Worm (Caenorhabditis elegans) whole organism, young adult: ENCODE results near the gene Y69E1A.4.

Source experiments
- B0019.2 ChIP-seq: fragments of 200-800 bp; sonication (Bioruptor generic); conservative IDR thresholded peaks from 2 replicates; pipeline ENCODE4 v1.3.6; 2022; ENCODE audit warnings: missing genetic modification reagents, missing genetic modification characterization, missing compliant biosample characterization
- C06A6.2 ChIP-seq: fragments of 200-800 bp; sonication (Bioruptor generic); conservative IDR thresholded peaks from 2 replicates; pipeline ENCODE4 v1.3.6; 2022; ENCODE audit warnings: missing genetic modification characterization, missing compliant biosample characterization
- F23B12.7 ChIP-seq: sonication (generic microtip); optimal IDR thresholded peaks from 2 replicates; lab custom pipeline; 2017; ENCODE audit warnings: missing genetic modification characterization, mild to moderate bottlenecking, missing compliant biosample characterization, antibody characterized with exemption, moderate library complexity; ENCODE audit not compliant: insufficient read depth
- F33H1.4 ChIP-seq: fragments of 200-800 bp; sonication (Bioruptor generic); IDR thresholded peaks from 2 replicates; pipeline ENCODE4 v1.3.6; 2022; ENCODE audit warnings: missing genetic modification reagents, missing genetic modification characterization, missing compliant biosample characterization
- K11D2.4 ChIP-seq: fragments of 200-800 bp; sonication (Bioruptor generic); IDR thresholded peaks from 2 replicates; pipeline ENCODE4 v1.3.6; 2022; ENCODE audit warnings: missing genetic modification reagents, missing genetic modification characterization, missing compliant biosample characterization
- K12H6.12 ChIP-seq: fragments of 200-800 bp; sonication (Bioruptor generic); optimal IDR thresholded peaks from 2 replicates; lab custom pipeline; 2018; ENCODE audit warnings: mild to moderate bottlenecking, missing genetic modification characterization, missing compliant biosample characterization
- Y53G8AR.9 ChIP-seq: fragments of 200-800 bp; sonication (Bioruptor generic); conservative IDR thresholded peaks from 2 replicates; pipeline ENCODE4 v1.3.6; 2022; ENCODE audit warnings: missing genetic modification reagents, missing genetic modification characterization, missing compliant biosample characterization
- Y67H2A.10 ChIP-seq: fragments of 200-800 bp; sonication (Bioruptor generic); conservative IDR thresholded peaks from 2 replicates; pipeline ENCODE4 v1.3.6; 2022; ENCODE audit warnings: missing genetic modification reagents, missing genetic modification characterization, missing compliant biosample characterization
- ama-1 ChIP-seq, 3 experiments: fragments of 150-350 bp in 1 of 3; sonication (generic microtip) in 2 of 3; optimal IDR thresholded peaks; 2 replicates each; lab custom pipeline; 2014 to 2018; ENCODE audit warnings: missing biosample characterization in 2 of 3, missing genetic modification characterization in 2 of 3, missing genetic modification reagents in 2 of 3
- athp-1 ChIP-seq: sonication (generic microtip); optimal IDR thresholded peaks from 2 replicates; lab custom pipeline; 2017; ENCODE audit warnings: mild to moderate bottlenecking, missing genetic modification characterization, missing compliant biosample characterization
- cebp-1 ChIP-seq, 2 experiments: fragments of 200-800 bp in 1 of 2; sonication (Bioruptor generic) in 1 of 2; sonication (generic microtip) in 1 of 2; IDR thresholded peaks in 1 of 2; optimal IDR thresholded peaks in 1 of 2; 2 replicates each; pipeline versions ENCODE4 v1.3.6 to Lab custom; 2017 to 2022; ENCODE audit warnings: missing compliant biosample characterization in 2 of 2, missing genetic modification characterization in 2 of 2, mild to moderate bottlenecking in 1 of 2, missing genetic modification reagents in 1 of 2, moderate library complexity in 1 of 2
- ceh-40 ChIP-seq: fragments of 200-800 bp; sonication (Bioruptor generic); IDR thresholded peaks from 2 replicates; pipeline ENCODE4 v1.3.6; 2022; ENCODE audit warnings: missing genetic modification characterization, missing compliant biosample characterization
- dpl-1 ChIP-seq: fragments of 150-350 bp; optimal IDR thresholded peaks from 2 replicates; lab custom pipeline; 2014; ENCODE audit warnings: missing biosample characterization, missing genetic modification reagents, missing genetic modification characterization
- egl-44 ChIP-seq: fragments of 200-800 bp; sonication (Bioruptor generic); IDR thresholded peaks from 2 replicates; pipeline ENCODE4 v1.3.6; 2022; ENCODE audit warnings: missing genetic modification reagents, missing genetic modification characterization, missing compliant biosample characterization
- ekl-4 ChIP-seq: fragments of 200-800 bp; sonication (Bioruptor generic); IDR thresholded peaks from 2 replicates; pipeline ENCODE4 v1.3.6; 2022; ENCODE audit warnings: missing genetic modification reagents, missing genetic modification characterization, missing compliant biosample characterization
- ets-4 ChIP-seq: fragments of 200-800 bp; sonication (Bioruptor generic); optimal IDR thresholded peaks from 2 replicates; lab custom pipeline; 2018; ENCODE audit warnings: mild to moderate bottlenecking, missing genetic modification characterization, missing compliant biosample characterization
- hrde-1 ChIP-seq: sonication (generic microtip); optimal IDR thresholded peaks from 2 replicates; lab custom pipeline; 2016; ENCODE audit warnings: missing genetic modification characterization, mild to moderate bottlenecking, missing compliant biosample characterization, moderate library complexity, missing genotype, missing genetic modification reagents, borderline replicate concordance
- let-607 ChIP-seq, 2 experiments: fragments of 200-800 bp in 1 of 2; sonication (Bioruptor generic) in 1 of 2; sonication (generic microtip) in 1 of 2; optimal IDR thresholded peaks; 2 replicates each; lab custom pipeline; 2016 to 2018; ENCODE audit warnings: mild to moderate bottlenecking in 2 of 2, missing compliant biosample characterization in 2 of 2, missing genetic modification characterization in 2 of 2, moderate library complexity in 2 of 2, missing genotype in 1 of 2
- lin-26 ChIP-seq: fragments of 200-800 bp; sonication (Bioruptor generic); IDR thresholded peaks from 2 replicates; pipeline ENCODE4 v1.3.6; 2022; ENCODE audit warnings: missing genetic modification reagents, missing genetic modification characterization, missing compliant biosample characterization
- lin-35 ChIP-seq, 3 experiments: fragments of 150-350 bp in 2 of 3; sonication (generic microtip) in 1 of 3; optimal IDR thresholded peaks; 2 replicates each; lab custom pipeline; 2014 to 2018; ENCODE audit warnings: missing biosample characterization in 3 of 3, missing genetic modification characterization in 3 of 3, missing genetic modification reagents in 3 of 3
- lin-54 ChIP-seq: fragments of 200-800 bp; sonication (Bioruptor generic); optimal IDR thresholded peaks from 2 replicates; lab custom pipeline; 2018; ENCODE audit warnings: mild to moderate bottlenecking, missing genetic modification characterization, missing compliant biosample characterization
- lir-1 ChIP-seq: fragments of 200-800 bp; sonication (Bioruptor generic); conservative IDR thresholded peaks from 2 replicates; pipeline ENCODE4 v1.3.6; 2022; ENCODE audit warnings: missing genetic modification reagents, missing genetic modification characterization, missing compliant biosample characterization
- lsl-1 ChIP-seq: fragments of 200-800 bp; sonication (Bioruptor generic); optimal IDR thresholded peaks from 2 replicates; lab custom pipeline; 2018; ENCODE audit warnings: mild to moderate bottlenecking, missing genetic modification characterization, moderate library complexity, missing compliant biosample characterization
- madf-10 ChIP-seq: sonication (generic microtip); optimal IDR thresholded peaks from 2 replicates; lab custom pipeline; 2016; ENCODE audit warnings: mild to moderate bottlenecking, missing genetic modification characterization, missing compliant biosample characterization
- madf-6 ChIP-seq: fragments of 200-800 bp; sonication (Bioruptor generic); IDR thresholded peaks from 2 replicates; pipeline ENCODE4 v1.3.6; 2022; ENCODE audit warnings: missing genetic modification reagents, missing genetic modification characterization, missing compliant biosample characterization
- nhr-179 ChIP-seq: sonication (generic microtip); optimal IDR thresholded peaks from 2 replicates; lab custom pipeline; 2016; ENCODE audit warnings: mild to moderate bottlenecking, missing genetic modification characterization, missing compliant biosample characterization
- pbrm-1 ChIP-seq: fragments of 200-800 bp; sonication (Bioruptor generic); IDR thresholded peaks from 2 replicates; pipeline ENCODE4 v1.3.6; 2022; ENCODE audit warnings: missing genetic modification reagents, missing genetic modification characterization, missing compliant biosample characterization
- pha-4 ChIP-seq: fragments of 150-350 bp; sonication (generic microtip); optimal IDR thresholded peaks from 2 replicates; lab custom pipeline; 2014; ENCODE audit warnings: missing biosample characterization, missing genetic modification reagents, missing genetic modification characterization
- snpc-1.3 ChIP-seq: sonication (generic microtip); optimal IDR thresholded peaks from 2 replicates; lab custom pipeline; 2017; ENCODE audit warnings: missing genetic modification characterization, mild to moderate bottlenecking, missing compliant biosample characterization, antibody characterized with exemption, moderate library complexity, missing genotype, missing genetic modification reagents; ENCODE audit not compliant: insufficient read depth
- snpc-4 ChIP-seq, 5 experiments: fragments of 150-350 bp in 1 of 5; sonication (generic microtip) in 4 of 5; optimal IDR thresholded peaks; 2 replicates each; lab custom pipeline; 2014 to 2018; ENCODE audit warnings: missing genetic modification characterization in 5 of 5, missing biosample characterization in 3 of 5, antibody characterized with exemption in 2 of 5, mild to moderate bottlenecking in 2 of 5, missing compliant biosample characterization in 2 of 5, missing genotype in 2 of 5, moderate library complexity in 2 of 5, missing genetic modification reagents in 1 of 5
- tbp1 ChIP-seq: fragments of 200-800 bp; sonication (Bioruptor generic); optimal IDR thresholded peaks from 2 replicates; lab custom pipeline; 2018; ENCODE audit warnings: mild to moderate bottlenecking, missing genetic modification characterization, missing compliant biosample characterization
- tlf-1 ChIP-seq: fragments of 200-800 bp; sonication (Bioruptor generic); optimal IDR thresholded peaks from 2 replicates; lab custom pipeline; 2018; ENCODE audit warnings: mild to moderate bottlenecking, missing genetic modification characterization, missing compliant biosample characterization
- zfh-2 ChIP-seq: fragments of 200-800 bp; sonication (Bioruptor generic); conservative IDR thresholded peaks from 2 replicates; pipeline ENCODE4 v1.3.6; 2022; ENCODE audit warnings: missing genetic modification reagents, missing genetic modification characterization, missing compliant biosample characterization
- ztf-18 ChIP-seq: sonication (generic microtip); optimal IDR thresholded peaks from 2 replicates; lab custom pipeline; 2016; ENCODE audit warnings: missing genotype, mild to moderate bottlenecking, missing genetic modification characterization, missing compliant biosample characterization
- ztf-26 ChIP-seq: sonication (generic microtip); optimal IDR thresholded peaks from 2 replicates; lab custom pipeline; 2017; ENCODE audit warnings: missing genetic modification characterization, missing compliant biosample characterization
- ztf-6 ChIP-seq: fragments of 200-800 bp; sonication (Bioruptor generic); IDR thresholded peaks from 2 replicates; pipeline ENCODE4 v1.3.6; 2022; ENCODE audit warnings: missing genetic modification reagents, missing genetic modification characterization, missing compliant biosample characterization

The Y69E1A.4 gene

ce11 chrIV:10933062-10933552 lies 21.9 kb upstream of the Y69E1A.4 start, which contains the start of the genes dnc-1 and lsm-7 (continued):
- TF ChIP-seq cebp-1 (GFP tag; IDR thresholded peaks at IDR 0.05; lab: Robert Waterston, UW), result peak; percentile 93
- TF ChIP-seq cebp-1 (tag; optimal IDR thresholded peaks at IDR 0.05; lab: Kevin White, UChicago), result peak; percentile 99
- TF ChIP-seq ama-1 (optimal IDR thresholded peaks at IDR 0.05; lab: Kevin White, UChicago), result no peak
- TF ChIP-seq ama-1 (GFP tag; optimal IDR thresholded peaks at IDR 0.05; lab: Kevin White, UChicago), result peak in 1 of 2 experiments; percentile 22
- peak; percentile 67 for TF ChIP-seq Y53G8AR.9 (GFP tag; lab: Robert Waterston, UW)
- TF ChIP-seq ekl-4 (GFP tag; lab: Robert Waterston, UW), result 0 out of 2 replicates have a peak, but pooled peaks have one; percentile 13
- no peak for TF ChIP-seq lir-1
- peak; percentile 59; the same call in 1 of the 2 replicates for TF ChIP-seq lin-26
- TF ChIP-seq nhr-179 (tag; lab: Kevin White, UChicago), result no peak
- TF ChIP-seq athp-1 (tag; lab: Kevin White, UChicago), result peak; percentile 18
- peak; percentile 77 for TF ChIP-seq lin-54
- TF ChIP-seq ztf-26 (tag; lab: Kevin White, UChicago), result peak; percentile 57
- no peak for TF ChIP-seq ztf-6 (GFP tag; lab: Robert Waterston, UW)
- peak; percentile 58; the same call in 1 of the 2 replicates for TF ChIP-seq zfh-2
- peak; percentile 51 for TF ChIP-seq lsl-1 (GFP tag; lab: Kevin White, UChicago)
- no peak for TF ChIP-seq hrde-1 (tag; lab: Kevin White, UChicago)
- no peak for TF ChIP-seq snpc-4 (GFP tag; optimal IDR thresholded peaks at IDR 0.05; lab: Kevin White, UChicago)
- TF ChIP-seq snpc-4 (tag; optimal IDR thresholded peaks at IDR 0.05; lab: Kevin White, UChicago), result peak; percentile 1 to 54 (median 45)
- peak; percentile 23 for TF ChIP-seq snpc-1.3 (tag; lab: Kevin White, UChicago)
- TF ChIP-seq ztf-18, result peak; percentile 94
- TF ChIP-seq tlf-1 (GFP tag; lab: Kevin White, UChicago), result peak; percentile 20
- peak; percentile 64; the same call in 1 of the 2 replicates for TF ChIP-seq pbrm-1
- TF ChIP-seq egl-44 (GFP tag; lab: Robert Waterston, UW), result 0 out of 2 replicates have a peak, but pooled peaks have one; percentile 31
- peak; percentile 19 to 25 for TF ChIP-seq let-607 (tag; optimal IDR thresholded peaks at IDR 0.05; lab: Kevin White, UChicago)
- TF ChIP-seq pha-4, result peak; percentile 64
- TF ChIP-seq ceh-40 (GFP tag; lab: Robert Waterston, UW), result no peak
- TF ChIP-seq F23B12.7 (tag; lab: Kevin White, UChicago), result peak; percentile 80
- TF ChIP-seq F33H1.4, result peak; percentile 39
- TF ChIP-seq madf-10 (tag; lab: Kevin White, UChicago), result peak; percentile 5
- peak; percentile 51 for TF ChIP-seq tbp1 (GFP tag; lab: Kevin White, UChicago)
- peak; percentile 52 for TF ChIP-seq K12H6.12 (tag; lab: Kevin White, UChicago)
- 0 out of 2 replicates have a peak, but pooled peaks have one; percentile 6 for TF ChIP-seq B0019.2
- TF ChIP-seq C06A6.2 (GFP tag; lab: Robert Waterston, UW), result peak; percentile 24; the same call in 1 of the 2 replicates
- TF ChIP-seq K11D2.4, result peak; percentile 68
- peak; percentile 56 for TF ChIP-seq dpl-1 (GFP tag; lab: Kevin White, UChicago)
- no peak for TF ChIP-seq ets-4
- 0 out of 2 replicates have a peak, but pooled peaks have one; percentile 34 for TF ChIP-seq Y67H2A.10 (GFP tag; lab: Robert Waterston, UW)
- peak in 1 of 3 experiments; percentile 69 for TF ChIP-seq lin-35 (GFP tag; optimal IDR thresholded peaks at IDR 0.05; lab: Kevin White, UChicago)
- peak; percentile 64; the same call in 1 of the 2 replicates for TF ChIP-seq madf-6
